Fruit fly (Drosophila melanogaster): ENCODE measurements around the gene Gclc.

DNA sequence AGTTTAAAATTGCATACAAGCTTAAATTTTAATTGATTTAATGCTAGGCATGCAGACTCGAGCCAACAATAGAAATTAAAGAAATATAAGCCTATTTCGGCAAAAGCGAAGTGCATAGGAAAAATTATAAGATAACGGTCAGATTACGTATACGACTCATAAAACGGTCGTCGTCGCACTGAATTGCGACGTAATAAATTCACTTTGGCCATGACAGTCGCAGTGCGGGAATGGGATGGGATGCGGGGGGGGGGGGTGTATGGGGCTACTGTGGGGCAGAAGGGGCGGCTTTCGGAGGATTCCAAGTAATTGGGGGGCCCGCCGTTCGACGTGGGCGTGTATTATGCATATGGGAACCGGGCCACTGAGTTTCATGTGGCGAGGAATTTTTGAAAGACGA, 5.0 kb downstream of the Gclc start:
- no peak for TF ChIP-seq CG8632 (GFP tag; optimal IDR thresholded peaks at IDR 0.05)
- no peak for TF ChIP-seq Ets96B (tag; optimal IDR thresholded peaks at IDR 0.05)
- peak; percentile 76 for TF ChIP-seq vri (GFP tag; optimal IDR thresholded peaks at IDR 0.05)
- TF ChIP-seq CG11902 (GFP tag; optimal IDR thresholded peaks at IDR 0.05), result no peak
- TF ChIP-seq CG8319 (GFP tag; optimal IDR thresholded peaks at IDR 0.05), result no peak
- no peak for TF ChIP-seq Hr4 (GFP tag; optimal IDR thresholded peaks at IDR 0.05)
- TF ChIP-seq Gug (GFP tag; IDR thresholded peaks at IDR 0.05), result no peak
- no peak for TF ChIP-seq Lpt (GFP tag; optimal IDR thresholded peaks at IDR 0.05)

Data from whole organism, prepupa.